Worm (Caenorhabditis elegans): ENCODE measurements around the gene C27D9.1.
A peak's percentile ranks its signal among the peaks of the same experiment; 100 is the strongest.

DNA sequence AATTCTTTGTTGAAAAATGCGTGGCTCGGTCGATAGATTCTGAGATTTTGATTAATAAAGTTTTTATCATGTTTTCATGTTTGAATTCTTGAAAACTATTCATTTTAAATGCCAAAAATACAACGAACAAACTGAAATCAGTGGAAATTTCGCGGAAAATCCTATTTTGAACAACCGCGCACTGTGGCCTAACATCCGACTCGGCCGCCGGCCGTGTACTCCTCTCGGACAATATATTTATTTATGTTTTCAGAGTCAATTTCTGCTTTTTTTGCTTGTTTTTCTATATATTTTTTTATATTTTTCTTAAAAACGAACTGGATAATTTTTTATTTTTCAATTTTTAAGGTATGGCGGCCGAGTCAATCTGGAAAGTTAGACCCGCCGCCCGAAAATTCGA is 38.1 kb downstream of the C27D9.1 start, which contains the start of gene F26G1.1:
- no peak for TF ChIP-seq ham-2 (GFP tag; optimal IDR thresholded peaks at IDR 0.05)
- TF ChIP-seq nhr-76 (tag; optimal IDR thresholded peaks at IDR 0.05): no peak
- TF ChIP-seq lsy-2 (tag; optimal IDR thresholded peaks at IDR 0.05): peak; percentile 46
- no peak for TF ChIP-seq snpc-4 (tag; optimal IDR thresholded peaks at IDR 0.05)
- no peak for TF ChIP-seq elt-3 (tag; optimal IDR thresholded peaks at IDR 0.05)
